Worm (Caenorhabditis elegans): ENCODE results near the gene dgk-4.

Gene dgk-4

DNA sequence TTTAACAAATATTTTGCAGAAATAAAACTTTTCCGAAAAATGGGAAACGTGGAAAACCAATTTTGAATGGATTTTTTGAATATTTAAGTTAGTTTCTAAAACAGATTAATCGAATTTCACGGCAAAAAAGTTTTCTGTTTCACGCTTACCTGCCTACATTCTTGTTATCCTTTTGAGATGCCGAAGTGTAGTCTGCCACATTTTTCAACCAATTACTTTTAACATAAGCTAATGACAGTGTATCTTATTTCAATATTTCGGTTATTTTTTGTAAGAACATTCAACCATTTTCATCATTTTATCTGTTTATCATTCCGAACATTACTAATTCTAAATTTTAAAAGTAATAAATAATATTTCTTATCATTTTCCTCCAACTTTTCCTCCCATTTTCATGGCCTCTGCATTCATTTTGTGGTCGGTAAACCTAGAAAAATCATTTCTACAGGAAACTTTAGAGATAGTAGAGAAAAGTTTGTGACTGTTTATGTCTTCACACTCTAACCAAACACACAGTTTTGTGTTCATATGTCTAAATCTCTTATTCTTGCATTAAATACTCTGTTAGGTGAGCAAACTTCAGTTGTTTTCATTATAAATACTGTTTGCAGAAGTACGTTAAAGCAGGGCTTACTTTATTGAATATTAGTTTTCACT lies 19.1 kb upstream of the dgk-4 start, which contains the start of the genes F42A9.17 and cyp-33E2:
F42A9.17 (minus strand) TSS at position 51 of the 657 bp plus-strand sequence.
cyp-33E2 (plus strand) TSS at position 449 of the 657 bp plus-strand sequence.
- TF ChIP-seq ama-1 (optimal IDR thresholded peaks at IDR 0.05) (no peak), npax-4 (tag; optimal IDR thresholded peaks at IDR 0.05) (no peak), unc-42 (tag; optimal IDR thresholded peaks at IDR 0.05) (no peak), fkh-10 (GFP tag; optimal IDR thresholded peaks at IDR 0.05) (no peak), C08G9.2 (tag; optimal IDR thresholded peaks at IDR 0.05) (no peak), nhr-11 (tag; optimal IDR thresholded peaks at IDR 0.05) (no peak), ceh-22 (tag; optimal IDR thresholded peaks at IDR 0.05) (no peak), sox-2 (GFP tag; IDR thresholded peaks at IDR 0.05) (no peak), elt-4 (tag; optimal IDR thresholded peaks at IDR 0.05) (no peak), pros-1 (tag; optimal IDR thresholded peaks at IDR 0.05) (no peak), ceh-45 (GFP tag; IDR thresholded peaks at IDR 0.05) (no peak), hlh-13 (GFP tag; optimal IDR thresholded peaks at IDR 0.05) (no peak), pqm-1 (tag; optimal IDR thresholded peaks at IDR 0.05) (no peak), pat-9 (tag; optimal IDR thresholded peaks at IDR 0.05) (no peak), hlh-15 (tag; optimal IDR thresholded peaks at IDR 0.05) (no peak), C38D4.7 (GFP tag; optimal IDR thresholded peaks at IDR 0.05) (no peak)

DNA sequence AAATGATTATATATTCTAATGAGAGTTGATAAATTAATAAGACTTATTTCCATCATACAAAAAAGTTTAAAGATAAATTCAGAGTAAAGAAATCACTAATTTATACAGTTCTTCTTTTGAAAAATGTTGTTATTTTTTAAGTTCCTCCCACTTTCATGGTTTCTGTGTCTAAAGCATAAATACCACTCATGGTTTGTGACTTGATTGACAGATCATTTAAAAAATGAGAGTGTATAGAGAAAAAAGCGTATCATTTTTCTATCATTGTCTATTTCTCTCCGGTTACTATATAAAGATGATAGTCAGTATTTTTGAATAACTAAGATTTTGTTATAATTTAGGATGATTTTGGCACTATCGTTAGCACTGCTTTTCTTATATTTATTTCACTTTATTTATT lies 16.5 kb upstream of the dgk-4 start, which contains the start of gene cyp-33E3:
cyp-33E3 (plus strand) TSS at position 316 of the 400 bp plus-strand sequence.
- TF ChIP-seq eyg-1 (tag; optimal IDR thresholded peaks at IDR 0.05) (no peak), elt-4 (tag; optimal IDR thresholded peaks at IDR 0.05) (no peak), ceh-18 (tag; optimal IDR thresholded peaks at IDR 0.05) (no peak), nhr-11 (tag; optimal IDR thresholded peaks at IDR 0.05) (no peak), Y22D7AL.16 (tag; optimal IDR thresholded peaks at IDR 0.05) (no peak), pqm-1 (tag; optimal IDR thresholded peaks at IDR 0.05) (no peak), K09A11.1 (tag; optimal IDR thresholded peaks at IDR 0.05; ENCODE audit: insufficient read depth) (no peak), dve-1 (tag; optimal IDR thresholded peaks at IDR 0.05) (no peak), ceh-9 (tag; optimal IDR thresholded peaks at IDR 0.05) (no peak), unc-42 (tag; optimal IDR thresholded peaks at IDR 0.05) (no peak), ztf-16 (tag; optimal IDR thresholded peaks at IDR 0.05) (no peak), ceh-48 (tag; optimal IDR thresholded peaks at IDR 0.05) (no peak), ets-4 (tag; optimal IDR thresholded peaks at IDR 0.05) (no peak)

DNA sequence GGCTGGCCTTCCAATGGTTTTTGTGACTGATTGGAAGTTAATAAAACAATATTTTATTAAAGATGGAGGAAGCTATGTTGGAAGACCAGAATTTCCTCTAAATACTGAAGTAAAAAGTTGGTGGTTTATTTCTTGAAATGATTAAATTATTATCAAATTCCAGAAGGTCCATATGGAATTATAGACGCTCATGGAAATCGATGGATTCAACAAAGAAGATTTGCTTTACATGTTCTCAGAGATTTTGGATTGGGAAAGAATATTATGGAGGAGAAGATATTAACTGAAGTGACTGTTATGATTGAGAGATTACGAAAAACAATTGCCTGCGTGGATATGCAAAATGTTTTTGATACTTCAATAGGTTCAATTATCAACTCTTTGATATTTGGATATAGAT lies 15.8 kb upstream of the dgk-4 start:
- TF ChIP-seq eyg-1 (tag; optimal IDR thresholded peaks at IDR 0.05) (no peak), ceh-48 (tag; optimal IDR thresholded peaks at IDR 0.05) (no peak)

DNA sequence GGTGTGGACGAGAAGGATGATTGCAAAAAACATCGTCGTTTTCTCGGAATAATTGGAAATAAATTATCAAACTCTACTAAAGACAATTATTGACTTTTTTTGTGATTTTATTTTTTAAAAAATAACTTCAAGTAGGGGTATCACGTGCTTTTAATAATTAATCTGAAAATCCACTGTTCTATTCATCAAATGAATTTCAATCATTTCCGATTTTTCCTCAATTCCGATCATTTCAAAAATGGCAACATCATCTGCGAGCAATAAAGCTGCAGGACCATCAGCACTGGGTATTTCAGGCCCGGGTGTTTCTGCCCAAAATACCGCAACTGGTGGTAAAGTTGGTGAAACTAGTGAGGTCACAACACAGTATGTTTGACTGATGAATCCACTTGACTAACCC lies 14.1 kb upstream of the dgk-4 start, which contains the start of the genes F42A9.7 and F42A9.3:
F42A9.7 (minus strand) TSS at position 101 of the 400 bp plus-strand sequence.
F42A9.3 (plus strand) TSS at position 214 of the 400 bp plus-strand sequence.
- TF ChIP-seq ttx-3 (tag; optimal IDR thresholded peaks at IDR 0.05) = no peak
- no peak for TF ChIP-seq elt-4 (tag; optimal IDR thresholded peaks at IDR 0.05)
- TF ChIP-seq fkh-6 (tag; optimal IDR thresholded peaks at IDR 0.05) = no peak
- TF ChIP-seq unc-55 (GFP tag; optimal IDR thresholded peaks at IDR 0.05) = no peak
- TF ChIP-seq che-1 (tag; optimal IDR thresholded peaks at IDR 0.05) = no peak
- TF ChIP-seq mec-3 (tag; optimal IDR thresholded peaks at IDR 0.05; ENCODE audit: borderline replicate concordance) = no peak

DNA sequence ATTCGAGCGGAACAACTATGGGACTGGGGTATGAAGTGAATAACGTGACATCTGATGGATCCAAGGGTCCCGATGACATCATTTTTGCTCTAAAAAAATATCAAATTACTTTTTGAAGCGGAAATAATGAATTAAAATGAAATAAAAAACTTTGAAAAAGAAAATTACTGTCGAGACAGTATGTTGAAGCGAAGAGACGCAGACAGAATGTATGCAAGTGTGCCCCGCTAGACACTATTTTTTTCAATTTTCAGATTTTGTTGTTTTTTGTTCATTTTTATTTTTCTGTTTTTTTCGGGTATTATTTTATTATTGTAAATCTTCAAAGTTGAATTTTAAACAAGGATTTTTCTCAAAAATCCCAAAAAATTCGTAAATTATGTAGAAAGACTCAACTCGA lies 12.4 kb upstream of the dgk-4 start, which contains the start of gene F42A9.8:
F42A9.8 (minus strand) TSS at position 88 of the 400 bp plus-strand sequence.
- no peak for TF ChIP-seq ceh-18 (tag; optimal IDR thresholded peaks at IDR 0.05)
- no peak for TF ChIP-seq ceh-19 (GFP tag; optimal IDR thresholded peaks at IDR 0.05)
- TF ChIP-seq ztf-16 (tag; optimal IDR thresholded peaks at IDR 0.05) = no peak
- TF ChIP-seq T23F11.4 (GFP tag; optimal IDR thresholded peaks at IDR 0.05) = no peak
- no peak for TF ChIP-seq lim-6 (tag; optimal IDR thresholded peaks at IDR 0.05)

Measured in whole organism, late embryonic.